Worm (Caenorhabditis elegans) whole organism, late embryonic: ENCODE data around the gene C09E8.6.

Source experiments
- eyg-1 ChIP-seq: sonication (generic microtip); optimal IDR thresholded peaks from 2 replicates; lab custom pipeline; 2016; ENCODE audit warnings: missing genotype, missing genetic modification characterization, missing compliant biosample characterization
- nhr-11 ChIP-seq: fragments of 150-350 bp; optimal IDR thresholded peaks from 2 replicates; lab custom pipeline; 2014; ENCODE audit warnings: missing biosample characterization, missing genetic modification characterization
- tbx-2 ChIP-seq: sonication (generic microtip); optimal IDR thresholded peaks from 2 replicates; lab custom pipeline; 2016; ENCODE audit warnings: missing genetic modification characterization, missing compliant biosample characterization

DNA sequence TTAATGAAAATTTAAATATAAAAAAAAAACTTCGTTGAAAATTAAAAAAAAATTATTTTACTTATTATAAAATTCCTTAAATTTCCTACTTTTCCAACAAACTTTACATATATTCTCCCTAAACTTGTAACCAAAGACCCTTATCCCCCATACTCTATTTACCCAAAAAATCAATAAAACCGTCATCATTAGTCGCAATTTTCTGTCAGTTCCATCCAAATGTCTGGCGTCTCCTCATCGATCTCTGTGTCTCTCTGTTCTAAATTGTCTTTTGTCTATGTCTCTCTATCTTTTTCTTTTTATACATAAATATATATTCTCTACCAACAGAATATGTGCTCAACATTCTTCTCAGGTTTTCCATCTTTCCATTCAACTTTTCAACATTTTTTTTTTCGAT, 926 bp upstream of the C09E8.6 start:
- TF ChIP-seq tbx-2 (tag; lab: Kevin White, UChicago) (no peak), eyg-1 (tag; lab: Kevin White, UChicago) (no peak), nhr-11 (tag; lab: Kevin White, UChicago) (no peak)
